Worm (Caenorhabditis elegans) whole organism, L4 larva: ENCODE results near the gene wdr-20.

Source experiments
- D1046.2 ChIP-seq: fragments of 200-800 bp; sonication (Bioruptor generic); IDR thresholded peaks from 2 replicates; pipeline ENCODE4 v1.3.6; 2022; ENCODE audit warnings: missing genetic modification characterization, missing compliant biosample characterization
- F26F4.8 ChIP-seq: fragments of 200-800 bp; sonication (Bioruptor generic); conservative IDR thresholded peaks from 2 replicates; pipeline ENCODE4 v1.3.6; 2022; ENCODE audit warnings: missing genetic modification characterization, missing compliant biosample characterization
- F37D6.2 ChIP-seq: sonication (generic microtip); optimal IDR thresholded peaks from 2 replicates; lab custom pipeline; 2016; ENCODE audit warnings: mild to moderate bottlenecking, missing genetic modification characterization, missing compliant biosample characterization
- R02D3.7 ChIP-seq: fragments of 150-350 bp; sonication (generic microtip); optimal IDR thresholded peaks from 3 replicates; lab custom pipeline; 2014; ENCODE audit warnings: missing biosample characterization, missing genetic modification characterization
- T20F7.1 ChIP-seq: fragments of 200-800 bp; sonication (Bioruptor generic); optimal IDR thresholded peaks from 2 replicates; lab custom pipeline; 2018; ENCODE audit warnings: mild to moderate bottlenecking, missing genetic modification characterization, missing compliant biosample characterization
- Y105C5A.15 ChIP-seq: fragments of 200-800 bp; sonication (Bioruptor generic); IDR thresholded peaks from 2 replicates; pipeline ENCODE4 v1.3.6; 2022; ENCODE audit warnings: missing genetic modification characterization, missing compliant biosample characterization
- Y75B8A.6 ChIP-seq: fragments of 200-800 bp; sonication (Bioruptor generic); IDR thresholded peaks from 2 replicates; pipeline ENCODE4 v1.3.6; 2022; ENCODE audit warnings: missing genetic modification reagents, missing genetic modification characterization, missing compliant biosample characterization
- ZK337.2 ChIP-seq: fragments of 200-800 bp; sonication (Bioruptor generic); IDR thresholded peaks from 2 replicates; pipeline ENCODE4 v1.3.6; 2022; ENCODE audit warnings: missing genetic modification reagents, missing genetic modification characterization, missing compliant biosample characterization
- ZK546.5 ChIP-seq, 2 experiments: sonication (generic microtip); optimal IDR thresholded peaks; 2 replicates each; lab custom pipeline; 2017; ENCODE audit warnings: missing biosample characterization in 2 of 2, missing genetic modification characterization in 2 of 2
- aha-1 ChIP-seq: fragments of 150-350 bp; peaks from one replicate; lab custom pipeline; 2014; ENCODE audit warnings: missing biosample characterization, missing genetic modification characterization
- aly-2 ChIP-seq: sonication (generic microtip); optimal IDR thresholded peaks from 2 replicates; lab custom pipeline; 2018; ENCODE audit warnings: missing biosample characterization, missing genetic modification characterization
- ama-1 ChIP-seq: fragments of 150-350 bp; optimal IDR thresholded peaks from 2 replicates; lab custom pipeline; 2014; ENCODE audit warnings: inconsistent platforms, mixed read lengths
- ceh-20 ChIP-seq: fragments of 200-800 bp; sonication (Bioruptor generic); IDR thresholded peaks from 2 replicates; pipeline ENCODE4 v1.3.6; 2022; ENCODE audit warnings: missing genetic modification reagents, missing genetic modification characterization, missing compliant biosample characterization
- ceh-28 ChIP-seq: fragments of 150-350 bp; optimal IDR thresholded peaks from 2 replicates; lab custom pipeline; 2014; ENCODE audit warnings: missing biosample characterization, missing genetic modification reagents, missing genetic modification characterization
- ceh-32 ChIP-seq: sonication (generic microtip); optimal IDR thresholded peaks from 2 replicates; lab custom pipeline; 2016; ENCODE audit warnings: mild to moderate bottlenecking, missing genetic modification characterization, missing compliant biosample characterization; ENCODE audit not compliant: poor library complexity
- ceh-44 ChIP-seq: fragments of 200-800 bp; sonication (Bioruptor generic); IDR thresholded peaks from 2 replicates; pipeline ENCODE4 v1.3.6; 2022; ENCODE audit warnings: missing genetic modification reagents, missing genetic modification characterization, missing compliant biosample characterization
- ctbp-1 ChIP-seq: fragments of 200-800 bp; sonication (Bioruptor generic); IDR thresholded peaks from 2 replicates; pipeline ENCODE4 v1.3.6; 2022; ENCODE audit warnings: missing genetic modification reagents, missing genetic modification characterization, missing compliant biosample characterization
- daf-12 ChIP-seq: fragments of 150-350 bp; optimal IDR thresholded peaks from 2 replicates; lab custom pipeline; 2014; ENCODE audit warnings: missing biosample characterization, missing genetic modification reagents, missing genetic modification characterization
- daf-8 ChIP-seq: fragments of 200-800 bp; sonication (Bioruptor generic); IDR thresholded peaks from 2 replicates; pipeline ENCODE4 v1.3.6; 2022; ENCODE audit warnings: missing genetic modification characterization, missing compliant biosample characterization
- dmd-6 ChIP-seq: fragments of 200-800 bp; sonication (Bioruptor generic); IDR thresholded peaks from 2 replicates; pipeline ENCODE4 v1.3.6; 2022; ENCODE audit warnings: missing genetic modification reagents, missing genetic modification characterization, missing compliant biosample characterization
- duxl-1 ChIP-seq: sonication (generic microtip); optimal IDR thresholded peaks from 2 replicates; lab custom pipeline; 2016; ENCODE audit warnings: mild to moderate bottlenecking, missing genetic modification characterization, moderate library complexity, missing compliant biosample characterization; ENCODE audit not compliant: poor library complexity
- egl-43 ChIP-seq: fragments of 200-800 bp; sonication (Bioruptor generic); IDR thresholded peaks from 2 replicates; pipeline ENCODE4 v1.3.6; 2022; ENCODE audit warnings: missing genetic modification reagents, missing genetic modification characterization, missing compliant biosample characterization
- fkh-10 ChIP-seq: fragments of 150-350 bp; optimal IDR thresholded peaks from 2 replicates; lab custom pipeline; 2014; ENCODE audit warnings: missing biosample characterization, missing genetic modification reagents, missing genetic modification characterization
- gei-8 ChIP-seq: fragments of 200-800 bp; sonication (Bioruptor generic); optimal IDR thresholded peaks from 2 replicates; lab custom pipeline; 2018; ENCODE audit warnings: mild to moderate bottlenecking, missing genetic modification characterization, missing compliant biosample characterization
- hif-1 ChIP-seq, 2 experiments: sonication (generic microtip); optimal IDR thresholded peaks; 2 replicates each; lab custom pipeline; 2016 to 2017; ENCODE audit warnings: missing compliant biosample characterization in 2 of 2, missing genetic modification characterization in 2 of 2, missing genetic modification reagents in 2 of 2, missing genotype in 2 of 2, mild to moderate bottlenecking in 1 of 2
- hlh-11 ChIP-seq: fragments of 200-800 bp; sonication (Bioruptor generic); optimal IDR thresholded peaks from 2 replicates; lab custom pipeline; 2018; ENCODE audit warnings: mild to moderate bottlenecking, missing genetic modification characterization, missing compliant biosample characterization
- lin-1 ChIP-seq: fragments of 200-800 bp; sonication (Bioruptor generic); IDR thresholded peaks from 2 replicates; pipeline ENCODE4 v1.3.6; 2022; ENCODE audit warnings: missing genetic modification reagents, missing genetic modification characterization, missing compliant biosample characterization
- lin-13 ChIP-seq: fragments of 150-350 bp; optimal IDR thresholded peaks from 2 replicates; lab custom pipeline; 2014; ENCODE audit warnings: missing biosample characterization, missing genetic modification reagents, missing genetic modification characterization
- lin-29 ChIP-seq: fragments of 200-800 bp; sonication (Bioruptor generic); IDR thresholded peaks from 2 replicates; pipeline ENCODE4 v1.3.6; 2022; ENCODE audit warnings: missing genetic modification reagents, missing genetic modification characterization, missing compliant biosample characterization
- lin-38 ChIP-seq: fragments of 200-800 bp; sonication (Bioruptor generic); IDR thresholded peaks from 2 replicates; pipeline ENCODE4 v1.3.6; 2022; ENCODE audit warnings: missing genetic modification reagents, missing genetic modification characterization, missing compliant biosample characterization
- lin-39 ChIP-seq: fragments of 150-350 bp; optimal IDR thresholded peaks from 2 replicates; lab custom pipeline; 2014; ENCODE audit warnings: missing biosample characterization, missing genetic modification reagents, missing genetic modification characterization
- madf-5 ChIP-seq, 2 experiments: fragments of 200-800 bp; sonication (Bioruptor generic); IDR thresholded peaks; 2 replicates each; pipeline ENCODE4 v1.3.6; 2022; ENCODE audit warnings: missing compliant biosample characterization in 2 of 2, missing genetic modification characterization in 2 of 2
- nhr-10 ChIP-seq: fragments of 150-350 bp; optimal IDR thresholded peaks from 2 replicates; lab custom pipeline; 2014; ENCODE audit warnings: missing biosample characterization, missing genetic modification characterization
- nhr-11 ChIP-seq: fragments of 150-350 bp; optimal IDR thresholded peaks from 2 replicates; lab custom pipeline; 2014; ENCODE audit warnings: missing biosample characterization, missing genetic modification characterization
- nhr-111 ChIP-seq: fragments of 200-800 bp; sonication (Bioruptor generic); optimal IDR thresholded peaks from 2 replicates; lab custom pipeline; 2018; ENCODE audit warnings: mild to moderate bottlenecking, missing genetic modification characterization, missing compliant biosample characterization
- nhr-237 ChIP-seq: sonication (generic microtip); optimal IDR thresholded peaks from 2 replicates; lab custom pipeline; 2017; ENCODE audit warnings: missing biosample characterization, missing genetic modification characterization
- nhr-42 ChIP-seq: fragments of 200-800 bp; sonication (Bioruptor generic); IDR thresholded peaks from 2 replicates; pipeline ENCODE4 v1.3.6; 2022; ENCODE audit warnings: missing genetic modification characterization, missing compliant biosample characterization
- nhr-48 ChIP-seq: sonication (generic microtip); optimal IDR thresholded peaks from 2 replicates; lab custom pipeline; 2016; ENCODE audit warnings: mild to moderate bottlenecking, missing genetic modification characterization, missing compliant biosample characterization
- nhr-6 ChIP-seq: fragments of 150-350 bp; optimal IDR thresholded peaks from 2 replicates; lab custom pipeline; 2014; ENCODE audit warnings: missing biosample characterization, missing genetic modification characterization
- php-3 ChIP-seq: fragments of 200-800 bp; sonication (Bioruptor generic); IDR thresholded peaks from 2 replicates; pipeline ENCODE4 v1.3.6; 2022; ENCODE audit warnings: missing genetic modification reagents, missing genetic modification characterization, missing compliant biosample characterization
- pqm-1 ChIP-seq: sonication (generic microtip); optimal IDR thresholded peaks from 2 replicates; lab custom pipeline; 2017; ENCODE audit warnings: missing biosample characterization, missing genetic modification characterization
- rbr-2 ChIP-seq: sonication (generic microtip); optimal IDR thresholded peaks from 2 replicates; lab custom pipeline; 2016; ENCODE audit warnings: missing genotype, missing genetic modification characterization, missing compliant biosample characterization
- tag-97 ChIP-seq: fragments of 200-800 bp; sonication (Bioruptor generic); IDR thresholded peaks from 2 replicates; pipeline ENCODE4 v1.3.6; 2022; ENCODE audit warnings: missing genetic modification characterization, missing compliant biosample characterization
- tra-1 ChIP-seq: fragments of 200-800 bp; sonication (Bioruptor generic); IDR thresholded peaks from 2 replicates; pipeline ENCODE4 v1.3.6; 2022; ENCODE audit warnings: missing genetic modification reagents, missing genetic modification characterization, missing compliant biosample characterization
- unc-130 ChIP-seq: sonication (generic microtip); optimal IDR thresholded peaks from 2 replicates; lab custom pipeline; 2016; ENCODE audit warnings: missing genetic modification reagents, missing genetic modification characterization, missing compliant biosample characterization
- unc-39 ChIP-seq: sonication (generic microtip); optimal IDR thresholded peaks from 2 replicates; lab custom pipeline; 2017; ENCODE audit warnings: missing biosample characterization, missing genetic modification characterization
- unc-62 ChIP-seq, 3 experiments: fragments of 150-350 bp in 1 of 3; sonication (generic microtip); optimal IDR thresholded peaks in 2 of 3; peaks in 1 of 3; 1 replicate in 1 of 3; 2 replicates in 2 of 3; lab custom pipeline; 2014 to 2017; ENCODE audit warnings: missing biosample characterization in 3 of 3, missing genetic modification characterization in 3 of 3, missing genetic modification reagents in 3 of 3, missing genotype in 1 of 3
- zfp-2 ChIP-seq: sonication (generic microtip); optimal IDR thresholded peaks from 2 replicates; lab custom pipeline; 2016; ENCODE audit warnings: mild to moderate bottlenecking, missing genetic modification characterization, missing compliant biosample characterization

wdr-20 gene

ce11 chrV:10178166-10178565 lies 44.2 kb upstream of the wdr-20 start (continued):
- TF ChIP-seq ZK546.5 (tag; optimal IDR thresholded peaks at IDR 0.05; lab: Kevin White, UChicago) (no peak), lin-38 (peak; percentile 93), ceh-44 (GFP tag; lab: Robert Waterston, UW) (no peak), T20F7.1 (GFP tag; lab: Kevin White, UChicago) (peak; percentile 51), ZK337.2 (GFP tag; lab: Robert Waterston, UW) (no peak), daf-12 (no peak), rbr-2 (tag; lab: Kevin White, UChicago) (peak; percentile 63), hif-1 (tag; optimal IDR thresholded peaks at IDR 0.05; lab: Kevin White, UChicago) (peak in 1 of 2 experiments; percentile 72), D1046.2 (no peak), madf-5 (GFP tag; IDR thresholded peaks at IDR 0.05; lab: Robert Waterston, UW) (no peak), egl-43 (GFP tag; lab: Robert Waterston, UW) (0 out of 2 replicates have a peak, but pooled peaks have one; percentile 25), unc-62 (GFP tag; optimal IDR thresholded peaks at IDR 0.05 in 1 of 2; lab: Kevin White, UChicago) (no peak), unc-62 (tag; optimal IDR thresholded peaks at IDR 0.05; lab: Kevin White, UChicago) (no peak), F37D6.2 (tag; lab: Kevin White, UChicago) (no peak), unc-130 (GFP tag; lab: Kevin White, UChicago) (peak; percentile 17), hlh-11 (tag; lab: Kevin White, UChicago) (peak; percentile 59), ama-1 (lab: Kevin White, UChicago) (no peak), fkh-10 (GFP tag; lab: Kevin White, UChicago) (peak; percentile 53), nhr-11 (peak; percentile 33), dmd-6 (GFP tag; lab: Robert Waterston, UW) (peak; percentile 16; the same call in 1 of the 2 replicates)
- TF ChIP-seq, all 104 proteins: peak for 23

- TF ChIP-seq fkh-10 (GFP tag; lab: Kevin White, UChicago): peak; percentile 98
- TF ChIP-seq Y75B8A.6 (GFP tag; lab: Robert Waterston, UW): no peak
- peak; percentile 100 for TF ChIP-seq aha-1 (tag; lab: Kevin White, UChicago)
- TF ChIP-seq ceh-32 (tag; lab: Kevin White, UChicago): no peak
- no peak for TF ChIP-seq gei-8 (GFP tag; lab: Kevin White, UChicago)
- peak; percentile 58; the same call in 1 of the 2 replicates for TF ChIP-seq ceh-20
- peak; percentile 25 for TF ChIP-seq nhr-48
- TF ChIP-seq nhr-237 (tag; lab: Kevin White, UChicago): no peak
- no peak for TF ChIP-seq lin-29 (GFP tag; lab: Robert Waterston, UW)
- TF ChIP-seq lin-39 (tag; lab: Kevin White, UChicago): no peak
- no peak for TF ChIP-seq R02D3.7
- TF ChIP-seq aly-2: no peak
- peak in 1 of 2 experiments; percentile 1 for TF ChIP-seq unc-62 (GFP tag; optimal IDR thresholded peaks at IDR 0.05 in 1 of 2; lab: Kevin White, UChicago)
- TF ChIP-seq unc-62 (tag; optimal IDR thresholded peaks at IDR 0.05; lab: Kevin White, UChicago): peak; percentile 33
- TF ChIP-seq daf-8 (GFP tag; lab: Robert Waterston, UW): no peak
- TF ChIP-seq pqm-1 (tag; lab: Kevin White, UChicago): no peak
- TF ChIP-seq duxl-1 (tag; lab: Kevin White, UChicago): no peak
- TF ChIP-seq nhr-111: no peak
- peak; percentile 36; the same call in 1 of the 2 replicates for TF ChIP-seq tra-1
- TF ChIP-seq tag-97: no peak
- TF ChIP-seq php-3: no peak
- no peak for TF ChIP-seq Y105C5A.15 (GFP tag; lab: Robert Waterston, UW)
- peak; percentile 84 for TF ChIP-seq egl-43 (GFP tag; lab: Robert Waterston, UW)
- TF ChIP-seq daf-12: no peak
- peak; percentile 47; the same call in 1 of the 2 replicates for TF ChIP-seq lin-38
- TF ChIP-seq unc-130 (GFP tag; lab: Kevin White, UChicago): no peak
- peak; percentile 78 for TF ChIP-seq ceh-28 (tag; lab: Kevin White, UChicago)
- TF ChIP-seq zfp-2 (tag; lab: Kevin White, UChicago): no peak
- TF ChIP-seq dmd-6 (GFP tag; lab: Robert Waterston, UW): peak; percentile 47
- TF ChIP-seq lin-13 (GFP tag; lab: Kevin White, UChicago): no peak
- TF ChIP-seq F26F4.8 (GFP tag; lab: Robert Waterston, UW): no peak
- no peak for TF ChIP-seq unc-39 (tag; lab: Kevin White, UChicago)
- TF ChIP-seq ctbp-1: peak; percentile 85; the same call in 1 of the 2 replicates
- TF ChIP-seq nhr-6 (tag; lab: Kevin White, UChicago): no peak
- TF ChIP-seq lin-1 (GFP tag; lab: Robert Waterston, UW): no peak
- 0 out of 2 replicates have a peak, but pooled peaks have one; percentile 15 for TF ChIP-seq nhr-42 (GFP tag; lab: Robert Waterston, UW)
- no peak for TF ChIP-seq nhr-10 (tag; lab: Kevin White, UChicago)
- TF ChIP-seq ZK337.2 (GFP tag; lab: Robert Waterston, UW): no peak
Measured at ce11 chrV:10174632-10175075, 40.7 kb upstream of the wdr-20 start.
